Worm (Caenorhabditis elegans): ENCODE results near the gene T24B8.3.

The T24B8.3 gene

DNA sequence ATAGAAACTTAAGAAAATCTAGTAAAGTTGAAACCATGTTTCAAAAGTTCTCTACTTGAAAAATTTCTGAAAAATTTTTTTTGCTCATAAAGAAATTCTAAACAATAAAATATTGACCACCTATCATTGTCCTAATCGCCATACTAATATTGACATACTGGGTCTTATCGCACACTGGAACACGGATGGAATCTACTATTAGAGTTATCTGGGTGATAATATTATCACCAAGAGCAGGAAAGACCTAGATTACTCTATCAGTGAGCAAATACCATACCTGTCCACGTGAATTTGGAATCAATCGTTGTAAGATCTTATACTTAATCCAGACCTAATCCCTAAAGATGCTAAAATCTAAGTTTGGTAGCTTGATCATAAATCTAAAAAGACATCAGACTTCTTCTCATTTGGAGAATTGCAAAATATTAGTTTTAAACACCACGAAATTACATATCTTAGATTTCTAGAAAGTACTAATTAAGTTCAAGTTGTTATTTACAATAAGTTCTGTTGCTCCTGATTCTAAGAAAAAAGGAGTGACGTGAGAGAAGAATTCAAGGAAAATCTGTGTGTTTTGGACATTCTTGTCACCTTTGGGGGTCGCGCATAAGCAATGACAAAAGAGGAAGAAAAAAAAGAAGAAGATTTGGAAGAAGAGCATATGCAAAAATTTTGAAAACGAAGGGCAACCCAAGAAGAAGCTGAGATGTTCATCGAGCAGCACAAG lies 50.8 kb downstream of the T24B8.3 start:
- TF ChIP-seq egl-18 (GFP tag; IDR thresholded peaks at IDR 0.05): no peak
- no peak for TF ChIP-seq ceh-79 (tag; optimal IDR thresholded peaks at IDR 0.05)
- TF ChIP-seq akir-1 (GFP tag; optimal IDR thresholded peaks at IDR 0.05): no peak
- TF ChIP-seq F57C9.4 (tag; optimal IDR thresholded peaks at IDR 0.05): no peak
- TF ChIP-seq pha-4 (tag; optimal IDR thresholded peaks at IDR 0.05): no peak
- TF ChIP-seq rpc-1 (optimal IDR thresholded peaks at IDR 0.05): no peak
- TF ChIP-seq rpc-1 (tag; optimal IDR thresholded peaks at IDR 0.05): no peak
- TF ChIP-seq sptf-2 (GFP tag; optimal IDR thresholded peaks at IDR 0.05): no peak
- no peak for TF ChIP-seq D2030.7 (GFP tag; IDR thresholded peaks at IDR 0.05)
